Worm (Caenorhabditis elegans): ENCODE measurements around the gene srx-76.

ce11 chrV:11941664-11942063, 50.1 kb downstream of the srx-76 start:
- TF ChIP-seq ama-1 (optimal IDR thresholded peaks at IDR 0.05) (no peak), hnd-1 (tag; optimal IDR thresholded peaks at IDR 0.05) (no peak), scrt-1 (GFP tag; IDR thresholded peaks at IDR 0.05) (no peak), tra-4 (tag; optimal IDR thresholded peaks at IDR 0.05) (no peak), hmg-4 (GFP tag; optimal IDR thresholded peaks at IDR 0.05) (no peak), tbx-37 (GFP tag; conservative IDR thresholded peaks at IDR 0.05) (no peak), flt-1 (GFP tag; IDR thresholded peaks at IDR 0.05) (no peak), hmbx-1 (tag; optimal IDR thresholded peaks at IDR 0.05) (no peak), pes-1 (GFP tag; IDR thresholded peaks at IDR 0.05) (no peak)

Measured in whole organism, early embryonic.